Fruit fly (Drosophila melanogaster) whole organism, pupa: Measurements from ENCODE around the gene CG11726.

Source experiments
- CG10348 ChIP-seq: fragments of 200-800 bp; sonication (Bioruptor generic); IDR thresholded peaks from 2 replicates; pipeline ENCODE4 v1.3.6; 2022; ENCODE audit warnings: missing biosample characterization, missing genetic modification characterization
- CG13204 ChIP-seq: fragments of 200-800 bp; sonication (Bioruptor generic); optimal IDR thresholded peaks from 2 replicates; lab custom pipeline; 2018; ENCODE audit warnings: missing biosample characterization, mild to moderate bottlenecking, missing genetic modification characterization, moderate library complexity
- CG14655 ChIP-seq: fragments of 200-800 bp; sonication (Bioruptor generic); optimal IDR thresholded peaks from 3 replicates; lab custom pipeline; 2017; ENCODE audit warnings: mild to moderate bottlenecking, missing biosample characterization, missing genetic modification reagents, missing genetic modification characterization
- CG32121 ChIP-seq: fragments of 200-800 bp; sonication (Bioruptor generic); IDR thresholded peaks from 2 replicates; pipeline ENCODE4 v1.3.6; 2022; ENCODE audit warnings: missing biosample characterization, missing genetic modification characterization
- CG4496 ChIP-seq: fragments of 200-800 bp; sonication (Bioruptor generic); IDR thresholded peaks from 3 replicates; pipeline ENCODE4 v1.3.6; 2022; ENCODE audit warnings: missing biosample characterization, missing genetic modification characterization
- CG8159 ChIP-seq: fragments of 200-800 bp; sonication (Bioruptor generic); optimal IDR thresholded peaks from 3 replicates; lab custom pipeline; 2018; ENCODE audit warnings: missing biosample characterization, mild to moderate bottlenecking, missing genetic modification characterization, moderate library complexity
- EcR ChIP-seq: fragments of 200-800 bp; sonication (Bioruptor generic); optimal IDR thresholded peaks from 3 replicates; lab custom pipeline; 2019; ENCODE audit warnings: missing biosample characterization, missing genetic modification characterization, mild to moderate bottlenecking, moderate library complexity, missing genetic modification reagents
- Ets98B ChIP-seq: fragments of 200-800 bp; sonication (Bioruptor generic); IDR thresholded peaks from 2 replicates; pipeline ENCODE4 v1.3.6; 2022; ENCODE audit warnings: missing biosample characterization, missing genetic modification characterization
- Pif1A ChIP-seq: fragments of 200-800 bp; sonication (Bioruptor generic); optimal IDR thresholded peaks from 3 replicates; lab custom pipeline; 2016; ENCODE audit warnings: missing biosample characterization, missing genetic modification characterization
- Pif1B ChIP-seq: fragments of 200-800 bp; sonication (Bioruptor generic); optimal IDR thresholded peaks from 3 replicates; lab custom pipeline; 2016; ENCODE audit warnings: missing biosample characterization, missing genetic modification characterization
- Snoo ChIP-seq: fragments of 200-800 bp; sonication (Bioruptor generic); optimal IDR thresholded peaks from 3 replicates; lab custom pipeline; 2017; ENCODE audit warnings: missing biosample characterization, mild to moderate bottlenecking, missing genetic modification characterization, inconsistent platforms
- fd96Ca ChIP-seq: fragments of 200-800 bp; sonication (Bioruptor generic); IDR thresholded peaks from 3 replicates; pipeline ENCODE4 v1.3.6; 2022; ENCODE audit warnings: missing biosample characterization, missing genetic modification characterization
- gl ChIP-seq: fragments of 200-800 bp; sonication (Bioruptor generic); optimal IDR thresholded peaks from 2 replicates; lab custom pipeline; 2018; ENCODE audit warnings: missing biosample characterization, mild to moderate bottlenecking, missing genetic modification characterization
- rn ChIP-seq: fragments of 200-800 bp; sonication (Bioruptor generic); IDR thresholded peaks from 2 replicates; pipeline ENCODE4 v1.3.6; 2022; ENCODE audit warnings: missing biosample characterization, missing genetic modification characterization

DNA sequence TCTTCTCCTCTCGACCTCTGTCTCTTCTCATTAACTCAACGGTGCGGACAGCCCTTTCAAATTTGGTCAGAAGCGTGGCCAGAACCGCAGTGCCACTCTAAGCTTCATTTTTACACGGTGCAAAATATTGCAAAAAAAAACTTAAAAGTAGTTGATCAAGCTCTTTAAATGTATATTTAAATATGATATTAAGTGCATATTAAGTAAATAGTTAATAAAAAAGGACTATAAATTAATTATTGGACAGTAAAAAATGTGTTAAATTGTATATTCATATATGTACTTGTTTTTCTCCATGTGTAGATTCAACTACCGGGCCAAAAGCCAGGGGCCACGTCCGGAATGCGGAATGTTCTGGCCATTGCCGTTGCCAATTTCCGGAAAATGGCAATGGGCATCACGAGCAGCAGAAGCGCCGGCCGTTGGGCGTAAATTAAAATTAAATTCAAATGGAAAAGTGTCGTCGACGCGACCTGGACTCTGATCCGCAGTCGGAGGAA, 2.7 kb downstream of the CG11726 start, which contains the start of gene CG44362:
- no peak for TF ChIP-seq EcR (GFP tag; lab: Kevin White, UChicago)
- no peak for TF ChIP-seq CG13204 (GFP tag; lab: Kevin White, UChicago)
- no peak for TF ChIP-seq CG10348 (GFP tag; lab: Robert Waterston, UW)
- TF ChIP-seq CG4496 (GFP tag; lab: Robert Waterston, UW), result no peak
- no peak for TF ChIP-seq CG8159
- TF ChIP-seq gl, result no peak
- peak; percentile 5 for TF ChIP-seq CG14655 (GFP tag; lab: Kevin White, UChicago)
- no peak for TF ChIP-seq Pif1B (GFP tag; lab: Kevin White, UChicago)
- no peak for TF ChIP-seq rn (GFP tag; lab: Robert Waterston, UW)
- TF ChIP-seq Snoo (tag; lab: Kevin White, UChicago), result no peak
- no peak for TF ChIP-seq CG32121 (GFP tag; lab: Robert Waterston, UW)
- no peak for TF ChIP-seq fd96Ca (GFP tag; lab: Robert Waterston, UW)
- no peak for TF ChIP-seq Pif1A
- no peak for TF ChIP-seq Ets98B
